Worm (Caenorhabditis elegans): ENCODE measurements around the gene col-171.

DNA sequence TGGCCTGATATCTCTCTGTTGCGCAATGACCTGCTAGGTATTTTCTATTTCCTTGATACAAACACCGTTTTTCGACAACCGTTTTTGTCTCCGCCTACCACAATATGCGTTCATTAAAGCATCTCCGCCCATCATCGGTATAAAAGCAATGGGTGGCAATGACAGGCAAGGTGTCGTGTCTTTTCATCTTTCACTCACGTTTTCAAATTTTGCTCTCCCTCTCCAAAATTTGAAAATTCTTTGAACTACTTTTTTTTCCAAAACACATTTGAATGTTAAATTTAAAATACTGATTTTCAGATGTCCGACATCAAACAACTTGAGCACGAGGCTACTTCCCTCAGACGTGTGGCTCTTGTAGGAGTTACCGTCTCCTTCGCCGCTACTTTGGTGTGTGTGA lies 5.2 kb upstream of the col-171 start, which contains the start of gene col-169:
- TF ChIP-seq nhr-237 (tag; optimal IDR thresholded peaks at IDR 0.05) (no peak), skn-1 (tag; optimal IDR thresholded peaks at IDR 0.05) (no peak), ztf-11 (tag; optimal IDR thresholded peaks at IDR 0.05) (no peak), pqm-1 (tag; optimal IDR thresholded peaks at IDR 0.05) (no peak), fos-1 (tag; optimal IDR thresholded peaks at IDR 0.05) (no peak), lsy-12 (tag; optimal IDR thresholded peaks at IDR 0.05) (no peak), nhr-28 (tag; optimal IDR thresholded peaks at IDR 0.05) (no peak), ceh-82 (tag; optimal IDR thresholded peaks at IDR 0.05) (no peak), aly-2 (tag; optimal IDR thresholded peaks at IDR 0.05) (no peak)

Data from whole organism, L3 larva.